In the genomic region with DNA sequence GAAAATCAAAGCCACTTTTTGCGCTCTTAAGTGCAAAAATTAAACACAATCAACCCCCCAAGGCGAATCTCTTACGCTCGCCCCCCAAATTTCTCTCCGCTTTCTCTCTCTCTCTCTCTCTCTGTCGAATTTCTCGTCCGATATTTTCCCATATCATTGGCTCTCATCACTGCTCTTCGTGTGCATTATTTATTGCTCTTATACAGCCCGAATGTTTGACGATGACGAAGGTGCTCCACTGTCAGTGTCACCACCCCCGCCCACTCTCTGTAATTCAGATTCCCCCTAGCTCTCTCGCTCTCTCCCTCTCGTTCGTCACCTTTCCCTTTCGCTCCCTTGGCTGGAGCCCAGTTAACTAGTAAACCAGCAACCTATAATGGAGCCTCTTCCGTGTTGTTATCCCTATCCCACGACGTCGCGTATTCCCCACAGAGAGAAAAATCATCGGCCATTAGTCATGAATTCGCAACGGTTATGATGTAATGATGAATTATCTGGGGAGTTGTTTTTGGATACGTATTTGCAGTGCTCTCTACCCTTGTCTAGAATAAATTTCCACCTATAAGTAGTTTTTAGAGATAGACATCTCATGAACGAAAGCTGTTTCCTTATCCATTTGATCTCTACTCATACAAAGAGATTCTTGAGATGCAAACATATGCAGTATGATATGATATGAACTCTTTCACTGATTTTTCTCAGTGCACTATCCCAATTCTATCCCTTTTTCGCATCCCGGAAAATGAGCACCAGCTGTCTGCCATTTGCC, we compare ENCODE assay signal across 1 fruit fly cellular context.
TF ChIP-seq lines count a peak whose summit lies in the region.

No protein-coding gene starts in this region.

TF ChIP-seq in whole organism, embryonic, 481 proteins besides CTCF, POLR2A, EP300 and RAD21 (continued from another document):
- no peak for TF ChIP-seq CG13287 (GFP tag; IDR thresholded peaks at IDR 0.05; lab: Robert Waterston, UW; ENCODE audit: partially characterized antibody)
- TF ChIP-seq Fer3 (tag; optimal IDR thresholded peaks at IDR 0.05; lab: Kevin White, UChicago) = peak; percentile 43
- TF ChIP-seq CG7987 (GFP tag; optimal IDR thresholded peaks at IDR 0.05; lab: Kevin White, UChicago) = no peak
- TF ChIP-seq wor (GFP tag; IDR thresholded peaks at IDR 0.05; lab: Robert Waterston, UW) = 0 out of 2 replicates have a peak, but pooled peaks have one; percentile 17
- TF ChIP-seq Sry-β (GFP tag; optimal IDR thresholded peaks at IDR 0.05; lab: Kevin White, UChicago) = no peak
- no peak for TF ChIP-seq CG18011 (GFP tag; optimal IDR thresholded peaks at IDR 0.05; lab: Kevin White, UChicago)
- TF ChIP-seq cg (GFP tag; optimal IDR thresholded peaks at IDR 0.05; lab: Kevin White, UChicago) = no peak
- TF ChIP-seq lilli (GFP tag; optimal IDR thresholded peaks at IDR 0.05; lab: Kevin White, UChicago) = peak; percentile 66
- peak; percentile 65; the same call in 1 of the 2 replicates for TF ChIP-seq crol (GFP tag; IDR thresholded peaks at IDR 0.05; lab: Robert Waterston, UW)
- TF ChIP-seq E2f1 (GFP tag; IDR thresholded peaks at IDR 0.05; lab: Robert Waterston, UW) = peak; percentile 38; the same call in 1 of the 2 replicates
- peak; percentile 60 for TF ChIP-seq tgo (GFP tag; IDR thresholded peaks at IDR 0.05; lab: Robert Waterston, UW)
- TF ChIP-seq CG14014 (GFP tag; IDR thresholded peaks at IDR 0.05; lab: Robert Waterston, UW) = peak; percentile 52; the same call in 1 of the 2 replicates
- no peak for TF ChIP-seq ase (GFP tag; IDR thresholded peaks at IDR 0.05; lab: Robert Waterston, UW)
- TF ChIP-seq CG10543 (GFP tag; optimal IDR thresholded peaks at IDR 0.05; lab: Kevin White, UChicago) = no peak
- TF ChIP-seq Fer1 (GFP tag; optimal IDR thresholded peaks at IDR 0.05; lab: Kevin White, UChicago) = peak; percentile 72
- no peak for TF ChIP-seq salm (tag; optimal IDR thresholded peaks at IDR 0.05; lab: Kevin White, UChicago)
- TF ChIP-seq ci (GFP tag; IDR thresholded peaks at IDR 0.05; lab: Robert Waterston, UW) = no peak
- no peak for TF ChIP-seq BEAF-32 (GFP tag; optimal IDR thresholded peaks at IDR 0.05; lab: Kevin White, UChicago)
- peak; percentile 44 for TF ChIP-seq CG12391 (tag; optimal IDR thresholded peaks at IDR 0.05; lab: Kevin White, UChicago)
- TF ChIP-seq CG30403 (GFP tag; optimal IDR thresholded peaks at IDR 0.05; lab: Kevin White, UChicago) = peak; percentile 70
- TF ChIP-seq Ada2b (GFP tag; IDR thresholded peaks at IDR 0.05; lab: Robert Waterston, UW) = peak; percentile 63
- TF ChIP-seq dm (GFP tag; optimal IDR thresholded peaks at IDR 0.05; lab: Kevin White, UChicago) = peak; percentile 28
- peak; percentile 32 for TF ChIP-seq CG13296 (GFP tag; optimal IDR thresholded peaks at IDR 0.05; lab: Kevin White, UChicago)
- peak; percentile 54 for TF ChIP-seq tin (GFP tag; optimal IDR thresholded peaks at IDR 0.05; lab: Kevin White, UChicago)
- no peak for TF ChIP-seq HmgD (GFP tag; optimal IDR thresholded peaks at IDR 0.05; lab: Kevin White, UChicago)
- TF ChIP-seq CG6813 (GFP tag; optimal IDR thresholded peaks at IDR 0.05; lab: Kevin White, UChicago) = peak; percentile 22
- peak; percentile 15 for TF ChIP-seq ewg (GFP tag; optimal IDR thresholded peaks at IDR 0.05; lab: Kevin White, UChicago)
- no peak for TF ChIP-seq CG10321 (GFP tag; IDR thresholded peaks at IDR 0.05; lab: Robert Waterston, UW)
- no peak for TF ChIP-seq Stat92E (GFP tag; optimal IDR thresholded peaks at IDR 0.05; lab: Kevin White, UChicago)
- TF ChIP-seq CG4360 (GFP tag; IDR thresholded peaks at IDR 0.05; lab: Robert Waterston, UW) = no peak
- peak; percentile 71 for TF ChIP-seq dmrt99B (tag; optimal IDR thresholded peaks at IDR 0.05; lab: Kevin White, UChicago)
- TF ChIP-seq CG10209 (GFP tag; optimal IDR thresholded peaks at IDR 0.05; lab: Kevin White, UChicago) = peak; percentile 51
- 0 out of 3 replicates have a peak, but pooled peaks have one; percentile 4 for TF ChIP-seq Mrtf (GFP tag; IDR thresholded peaks at IDR 0.05; lab: Robert Waterston, UW)
- peak; percentile 90 to 92 for TF ChIP-seq Trl (optimal IDR thresholded peaks at IDR 0.05; lab: Kevin White, UChicago)
- peak; percentile 18 for TF ChIP-seq Trl (GFP tag; optimal IDR thresholded peaks at IDR 0.05; lab: Kevin White, UChicago)
- TF ChIP-seq TFAM (GFP tag; optimal IDR thresholded peaks at IDR 0.05; lab: Kevin White, UChicago) = no peak
- peak; percentile 29 for TF ChIP-seq Sox102F (GFP tag; optimal IDR thresholded peaks at IDR 0.05; lab: Kevin White, UChicago)
- TF ChIP-seq grau (tag; optimal IDR thresholded peaks at IDR 0.05; lab: Kevin White, UChicago) = peak; percentile 67
- TF ChIP-seq CG8089 (GFP tag; optimal IDR thresholded peaks at IDR 0.05; lab: Kevin White, UChicago) = no peak
- no peak for TF ChIP-seq onecut (GFP tag; IDR thresholded peaks at IDR 0.05; lab: Robert Waterston, UW)
- peak; percentile 32; the same call in 1 of the 2 replicates for TF ChIP-seq chm (GFP tag; IDR thresholded peaks at IDR 0.05; lab: Robert Waterston, UW)
- TF ChIP-seq maf-S (GFP tag; optimal IDR thresholded peaks at IDR 0.05; lab: Kevin White, UChicago) = peak; percentile 20
- no peak for TF ChIP-seq CG31365 (tag; optimal IDR thresholded peaks at IDR 0.05; lab: Kevin White, UChicago)
- TF ChIP-seq mirr (GFP tag; optimal IDR thresholded peaks at IDR 0.05; lab: Kevin White, UChicago) = no peak
- TF ChIP-seq CG2199 (GFP tag; IDR thresholded peaks at IDR 0.05; lab: Robert Waterston, UW) = no peak
- peak; percentile 36 for TF ChIP-seq yki (optimal IDR thresholded peaks at IDR 0.05; lab: Kevin White, UChicago)
- TF ChIP-seq p53 (GFP tag; optimal IDR thresholded peaks at IDR 0.05; lab: Kevin White, UChicago) = peak; percentile 27
- TF ChIP-seq Xbp1 (GFP tag; optimal IDR thresholded peaks at IDR 0.05; lab: Kevin White, UChicago) = peak; percentile 49
- TF ChIP-seq hkb (optimal IDR thresholded peaks at IDR 0.05; lab: Kevin White, UChicago) = no peak
- 0 out of 2 replicates have a peak, but pooled peaks have one; percentile 21 for TF ChIP-seq hkb (GFP tag; IDR thresholded peaks at IDR 0.05; lab: Robert Waterston, UW)
- TF ChIP-seq emc (GFP tag; optimal IDR thresholded peaks at IDR 0.05; lab: Kevin White, UChicago) = peak; percentile 48
- peak; percentile 49 for TF ChIP-seq ind (GFP tag; optimal IDR thresholded peaks at IDR 0.05; lab: Kevin White, UChicago)
- TF ChIP-seq en (GFP tag; optimal IDR thresholded peaks at IDR 0.05; lab: Kevin White, UChicago) = peak; percentile 28
- no peak for TF ChIP-seq Lim3 (GFP tag; IDR thresholded peaks at IDR 0.05; lab: Robert Waterston, UW)
- TF ChIP-seq so (GFP tag; IDR thresholded peaks at IDR 0.05; lab: Robert Waterston, UW) = no peak
- TF ChIP-seq z (GFP tag; IDR thresholded peaks at IDR 0.05; lab: Robert Waterston, UW) = no peak; the same call in 2 of the 3 replicates
- peak; percentile 45 for TF ChIP-seq repo (GFP tag; optimal IDR thresholded peaks at IDR 0.05; lab: Kevin White, UChicago)
- no peak for TF ChIP-seq run (tag; optimal IDR thresholded peaks at IDR 0.05; lab: Kevin White, UChicago)
- TF ChIP-seq CG18764 (GFP tag; optimal IDR thresholded peaks at IDR 0.05; lab: Kevin White, UChicago) = no peak
- TF ChIP-seq CG8359 (GFP tag; optimal IDR thresholded peaks at IDR 0.05; lab: Kevin White, UChicago; ENCODE audit: borderline replicate concordance) = peak; percentile 4
- peak; percentile 54 for TF ChIP-seq CG10979 (tag; optimal IDR thresholded peaks at IDR 0.05; lab: Kevin White, UChicago)
- TF ChIP-seq Dbx (GFP tag; IDR thresholded peaks at IDR 0.05; lab: Robert Waterston, UW) = no peak
- TF ChIP-seq Usf (GFP tag; optimal IDR thresholded peaks at IDR 0.05; lab: Kevin White, UChicago) = peak; percentile 31
- no peak for TF ChIP-seq CG32772 (GFP tag; IDR thresholded peaks at IDR 0.05; lab: Robert Waterston, UW)
